Worm (Caenorhabditis elegans) whole organism, mixed stage, embryonic: ENCODE data around the gene K11H12.1.
A peak's percentile ranks its signal among the peaks of the same experiment; 100 is the strongest.

Experiments used
- M03D4.4 ChIP-seq: sonication (generic microtip); optimal IDR thresholded peaks from 2 replicates; lab custom pipeline; 2017; ENCODE audit warnings: mild to moderate bottlenecking, missing genetic modification characterization, missing compliant biosample characterization
- bed-3 ChIP-seq: fragments of 200-800 bp; sonication (Bioruptor generic); optimal IDR thresholded peaks from 3 replicates; lab custom pipeline; 2018; ENCODE audit warnings: mild to moderate bottlenecking, missing genetic modification characterization, moderate library complexity, missing compliant biosample characterization
- blmp-1 ChIP-seq: fragments of 150-350 bp; optimal IDR thresholded peaks from 2 replicates; lab custom pipeline; 2014; ENCODE audit warnings: missing biosample characterization, missing genetic modification characterization
- ceh-39 ChIP-seq: fragments of 150-350 bp; optimal IDR thresholded peaks from 2 replicates; lab custom pipeline; 2014; ENCODE audit warnings: missing biosample characterization, missing genetic modification characterization
- ceh-43 ChIP-seq: fragments of 200-800 bp; sonication (Bioruptor generic); optimal IDR thresholded peaks from 2 replicates; lab custom pipeline; 2018; ENCODE audit warnings: mild to moderate bottlenecking, missing genetic modification characterization, moderate library complexity, missing compliant biosample characterization
- ces-1 ChIP-seq: fragments of 150-350 bp; optimal IDR thresholded peaks from 2 replicates; lab custom pipeline; 2014; ENCODE audit warnings: missing biosample characterization, missing genetic modification reagents, missing genetic modification characterization
- cnd-1 ChIP-seq: fragments of 200-800 bp; sonication (Bioruptor generic); optimal IDR thresholded peaks from 2 replicates; lab custom pipeline; 2018; ENCODE audit warnings: mild to moderate bottlenecking, missing genetic modification characterization, missing compliant biosample characterization
- elt-1 ChIP-seq: sonication (generic microtip); optimal IDR thresholded peaks from 2 replicates; lab custom pipeline; 2017; ENCODE audit warnings: missing genetic modification characterization, mild to moderate bottlenecking, missing compliant biosample characterization, antibody characterized with exemption, moderate library complexity, borderline replicate concordance; ENCODE audit not compliant: insufficient read depth
- elt-3 ChIP-seq: fragments of 150-350 bp; optimal IDR thresholded peaks from 2 replicates; lab custom pipeline; 2014; ENCODE audit warnings: missing biosample characterization, missing genetic modification characterization
- flh-1 ChIP-seq: fragments of 200-800 bp; sonication (Bioruptor generic); optimal IDR thresholded peaks from 2 replicates; lab custom pipeline; 2018; ENCODE audit warnings: mild to moderate bottlenecking, missing genetic modification characterization, moderate library complexity, missing compliant biosample characterization
- ham-2 ChIP-seq: fragments of 200-800 bp; sonication (Bioruptor generic); optimal IDR thresholded peaks from 2 replicates; lab custom pipeline; 2018; ENCODE audit warnings: mild to moderate bottlenecking, missing genetic modification characterization, missing compliant biosample characterization
- hlh-1 ChIP-seq: fragments of 150-350 bp; optimal IDR thresholded peaks from 2 replicates; lab custom pipeline; 2014; ENCODE audit warnings: missing biosample characterization, missing genetic modification reagents, missing genetic modification characterization
- lin-13 ChIP-seq: fragments of 150-350 bp; optimal IDR thresholded peaks from 2 replicates; lab custom pipeline; 2014; ENCODE audit warnings: missing biosample characterization, missing genetic modification characterization
- lin-32 ChIP-seq: fragments of 200-800 bp; sonication (Bioruptor generic); optimal IDR thresholded peaks from 2 replicates; lab custom pipeline; 2018; ENCODE audit warnings: mild to moderate bottlenecking, missing genetic modification characterization, missing compliant biosample characterization
- lsy-2 ChIP-seq: fragments of 150-350 bp; optimal IDR thresholded peaks from 2 replicates; lab custom pipeline; 2014; ENCODE audit warnings: missing biosample characterization, missing genetic modification characterization
- mab-5 ChIP-seq: fragments of 150-350 bp; optimal IDR thresholded peaks from 2 replicates; lab custom pipeline; 2014; ENCODE audit warnings: missing biosample characterization, missing genetic modification characterization
- mep-1 ChIP-seq: fragments of 150-350 bp; optimal IDR thresholded peaks from 2 replicates; lab custom pipeline; 2017; ENCODE audit warnings: missing biosample characterization, missing genetic modification reagents, missing genetic modification characterization, inconsistent platforms
- mls-2 ChIP-seq: sonication (generic microtip); optimal IDR thresholded peaks from 2 replicates; lab custom pipeline; 2016; ENCODE audit warnings: mild to moderate bottlenecking, missing genetic modification characterization, moderate library complexity, missing compliant biosample characterization
- nhr-237 ChIP-seq: fragments of 150-350 bp; optimal IDR thresholded peaks from 2 replicates; lab custom pipeline; 2014; ENCODE audit warnings: missing biosample characterization, missing genetic modification characterization
- nhr-28 ChIP-seq: fragments of 150-350 bp; optimal IDR thresholded peaks from 2 replicates; lab custom pipeline; 2014; ENCODE audit warnings: missing biosample characterization, missing genetic modification characterization
- nhr-76 ChIP-seq: sonication (generic microtip); optimal IDR thresholded peaks from 2 replicates; lab custom pipeline; 2017; ENCODE audit warnings: missing biosample characterization, missing genetic modification characterization
- pha-4 ChIP-seq: fragments of 150-350 bp; optimal IDR thresholded peaks from 2 replicates; lab custom pipeline; 2018; ENCODE audit warnings: missing biosample characterization, missing genetic modification reagents, missing genetic modification characterization
- sem-2 ChIP-seq: fragments of 200-800 bp; sonication (Bioruptor generic); optimal IDR thresholded peaks from 2 replicates; lab custom pipeline; 2018; ENCODE audit warnings: mild to moderate bottlenecking, missing genetic modification characterization, missing compliant biosample characterization
- snpc-4 ChIP-seq: fragments of 150-350 bp; optimal IDR thresholded peaks from 2 replicates; lab custom pipeline; 2014; ENCODE audit warnings: missing biosample characterization, missing genetic modification characterization
- sptf-1 ChIP-seq: sonication (generic microtip); optimal IDR thresholded peaks from 2 replicates; lab custom pipeline; 2017; ENCODE audit warnings: mild to moderate bottlenecking, missing genetic modification characterization, moderate library complexity, missing compliant biosample characterization
- tbx-8 ChIP-seq: fragments of 200-800 bp; sonication (Bioruptor generic); optimal IDR thresholded peaks from 2 replicates; lab custom pipeline; 2018; ENCODE audit warnings: mild to moderate bottlenecking, missing genetic modification characterization, moderate library complexity, missing compliant biosample characterization
- unc-120 ChIP-seq: sonication (generic microtip); optimal IDR thresholded peaks from 2 replicates; lab custom pipeline; 2017; ENCODE audit warnings: missing genetic modification characterization, missing compliant biosample characterization; ENCODE audit not compliant: poor library complexity, severe bottlenecking
- unc-39 ChIP-seq: fragments of 150-350 bp; optimal IDR thresholded peaks from 2 replicates; lab custom pipeline; 2014; ENCODE audit warnings: missing biosample characterization, missing genetic modification characterization
- unc-62 ChIP-seq: fragments of 150-350 bp; optimal IDR thresholded peaks from 2 replicates; lab custom pipeline; 2014; ENCODE audit warnings: missing biosample characterization, missing genetic modification reagents, missing genetic modification characterization
- ztf-11 ChIP-seq: fragments of 150-350 bp; optimal IDR thresholded peaks from 2 replicates; lab custom pipeline; 2014; ENCODE audit warnings: missing biosample characterization, missing genetic modification characterization

The K11H12.1 gene

DNA sequence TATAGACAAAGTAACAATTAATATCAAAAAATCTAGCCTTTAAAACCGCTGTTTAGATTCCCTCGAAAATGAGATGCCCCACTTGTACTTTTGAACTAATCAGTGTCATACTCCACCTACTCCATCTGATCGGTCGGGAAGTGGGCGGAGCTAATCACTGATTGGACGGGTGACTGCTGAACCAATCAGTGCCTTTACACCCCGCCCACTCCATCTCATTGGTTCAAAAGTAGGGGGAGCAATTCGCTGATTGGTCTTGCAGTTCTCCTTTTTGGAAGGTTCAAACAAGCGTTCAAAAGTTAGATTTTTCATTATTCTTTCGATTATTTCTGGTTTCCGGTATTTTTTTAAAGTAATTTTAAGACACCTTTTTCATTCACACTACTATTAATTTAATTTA, 40.1 kb downstream of the K11H12.1 start:
- TF ChIP-seq lin-32 (GFP tag; lab: Kevin White, UChicago) (no peak), elt-1 (tag; lab: Kevin White, UChicago) (no peak), flh-1 (no peak), mab-5 (tag; lab: Kevin White, UChicago) (no peak), mls-2 (tag; lab: Kevin White, UChicago) (no peak), sem-2 (GFP tag; lab: Kevin White, UChicago) (no peak), cnd-1 (tag; lab: Kevin White, UChicago) (no peak), unc-62 (no peak), snpc-4 (tag; lab: Kevin White, UChicago) (no peak), tbx-8 (GFP tag; lab: Kevin White, UChicago) (no peak), ceh-39 (tag; lab: Kevin White, UChicago) (no peak), ceh-43 (GFP tag; lab: Kevin White, UChicago) (no peak), blmp-1 (no peak), nhr-28 (tag; lab: Kevin White, UChicago) (no peak), mep-1 (tag; lab: Kevin White, UChicago) (no peak), pha-4 (tag; lab: Kevin White, UChicago) (no peak), nhr-76 (tag; lab: Kevin White, UChicago) (no peak), unc-120 (no peak), ces-1 (GFP tag; lab: Kevin White, UChicago) (no peak), M03D4.4 (tag; lab: Kevin White, UChicago) (no peak)

ce11 chrIV:607628-608027, 45.6 kb downstream of the K11H12.1 start:
- no peak for TF ChIP-seq mab-5 (tag; lab: Kevin White, UChicago)
- TF ChIP-seq mls-2 (tag; lab: Kevin White, UChicago), result no peak
- peak; percentile 89 for TF ChIP-seq hlh-1 (tag; lab: Kevin White, UChicago)
- no peak for TF ChIP-seq sem-2 (GFP tag; lab: Kevin White, UChicago)
- no peak for TF ChIP-seq nhr-76 (tag; lab: Kevin White, UChicago)
- no peak for TF ChIP-seq pha-4 (tag; lab: Kevin White, UChicago)
- TF ChIP-seq unc-62, result peak; percentile 60
- TF ChIP-seq bed-3, result no peak
- no peak for TF ChIP-seq lin-32 (GFP tag; lab: Kevin White, UChicago)
- peak; percentile 63 for TF ChIP-seq unc-120

- no peak for TF ChIP-seq nhr-237 (tag; lab: Kevin White, UChicago)
- peak; percentile 67 for TF ChIP-seq hlh-1 (tag; lab: Kevin White, UChicago)
- TF ChIP-seq, all 35 proteins: peak for 1
These were observed 47.2 kb downstream of the K11H12.1 start, which contains the start of gene inx-18 for ce11 chrIV:606055-606454. TSS of gene inx-18 (plus strand) at chrIV:606355.

DNA sequence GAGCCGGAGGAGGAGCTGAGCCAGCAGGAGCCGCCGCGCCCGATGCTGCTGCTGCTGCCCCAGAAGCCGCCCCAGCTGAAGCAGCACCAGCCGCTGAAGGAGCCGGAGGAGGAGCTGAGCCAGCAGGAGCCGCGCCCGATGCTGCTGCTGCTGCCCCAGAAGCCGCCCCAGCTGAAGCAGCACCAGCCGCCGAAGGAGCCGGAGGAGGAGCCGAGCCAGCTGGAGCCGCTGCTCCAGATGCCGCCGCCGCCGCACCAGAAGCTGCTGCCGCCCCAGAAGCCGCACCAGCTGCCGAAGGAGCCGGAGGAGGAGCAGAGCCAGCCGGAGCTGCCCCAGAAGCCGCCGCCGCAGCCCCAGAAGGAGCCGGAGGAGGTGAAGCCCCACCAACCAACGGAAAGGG, 47.8 kb downstream of the K11H12.1 start:
- TF ChIP-seq sptf-1 (tag; lab: Kevin White, UChicago), result peak; percentile 18
- TF ChIP-seq lin-13 (tag; lab: Kevin White, UChicago), result no peak
- no peak for TF ChIP-seq blmp-1
- TF ChIP-seq unc-62, result no peak
- TF ChIP-seq elt-3 (tag; lab: Kevin White, UChicago), result no peak
- no peak for TF ChIP-seq mab-5 (tag; lab: Kevin White, UChicago)
- no peak for TF ChIP-seq sem-2 (GFP tag; lab: Kevin White, UChicago)
- no peak for TF ChIP-seq unc-39 (tag; lab: Kevin White, UChicago)
- TF ChIP-seq ztf-11 (tag; lab: Kevin White, UChicago), result no peak
- peak; percentile 14 for TF ChIP-seq bed-3
- no peak for TF ChIP-seq nhr-237 (tag; lab: Kevin White, UChicago)
- no peak for TF ChIP-seq mep-1 (tag; lab: Kevin White, UChicago)
- no peak for TF ChIP-seq ham-2 (GFP tag; lab: Kevin White, UChicago)
- peak; percentile 27 for TF ChIP-seq mls-2 (tag; lab: Kevin White, UChicago)
- no peak for TF ChIP-seq nhr-76 (tag; lab: Kevin White, UChicago)
- no peak for TF ChIP-seq unc-120

- no peak for TF ChIP-seq bed-3
- TF ChIP-seq lsy-2 (tag; lab: Kevin White, UChicago), result no peak
These were observed 48.4 kb downstream of the K11H12.1 start for ce11 chrIV:604817-605216.
